Worm (Caenorhabditis elegans): ENCODE results near the gene lgc-47.

The lgc-47 gene

DNA sequence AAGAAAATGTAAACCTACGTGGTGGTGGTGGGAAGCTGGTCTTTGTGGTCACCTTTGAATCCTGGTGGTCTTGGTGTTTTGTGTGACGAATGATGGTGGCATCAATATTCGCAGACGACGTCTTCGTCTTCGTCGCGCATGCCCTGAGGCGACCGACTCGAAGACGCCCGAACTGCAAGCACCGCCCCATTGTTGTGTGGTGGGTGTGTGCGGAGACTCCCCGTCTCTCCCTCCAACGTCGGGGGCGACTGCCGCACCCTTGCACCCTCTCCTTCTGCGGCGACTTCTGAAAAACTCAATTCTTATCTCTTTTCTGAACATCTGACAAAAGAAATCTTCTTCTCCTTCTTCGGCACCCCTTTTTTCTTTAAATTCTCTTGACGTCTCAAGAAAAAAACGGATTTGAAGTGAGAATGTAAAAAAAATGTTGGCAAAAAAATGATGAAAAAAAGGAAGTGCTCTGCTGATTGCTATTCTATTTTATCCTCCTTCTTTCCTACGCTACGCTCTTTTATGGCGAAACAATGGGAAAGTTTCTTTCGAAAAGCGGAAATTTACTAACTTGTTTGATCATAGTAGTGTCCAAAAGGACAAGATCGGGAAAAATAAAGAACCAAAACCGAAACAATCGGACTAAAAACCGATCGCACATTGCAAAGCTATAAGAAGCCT lies at the start of gene lgc-47:
TSS of gene lgc-47 (minus strand) at position 286 of the 672 bp plus-strand sequence.
- no peak for TF ChIP-seq unc-62 (GFP tag; optimal IDR thresholded peaks at IDR 0.05)

DNA sequence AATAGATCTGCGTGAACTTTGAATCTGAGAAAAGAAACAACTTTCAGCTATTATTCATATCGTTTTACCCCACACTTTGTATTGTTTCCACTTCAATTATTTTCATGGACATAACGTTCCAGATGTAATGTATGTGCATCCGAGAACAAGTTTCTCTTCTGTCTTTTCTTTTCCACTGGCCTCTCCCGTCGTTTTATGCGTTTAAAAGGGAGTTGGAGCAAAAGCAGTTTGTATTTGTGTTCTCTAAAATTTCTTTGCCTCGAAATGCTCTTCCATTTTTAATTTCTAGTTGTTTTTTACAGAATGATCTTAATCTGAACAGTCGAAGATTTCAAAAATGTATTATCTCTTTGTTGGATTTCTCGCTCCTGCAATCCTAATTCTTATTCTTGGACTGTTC lies 49.2 kb upstream of the lgc-47 start, which contains the start of gene R07B1.11:
TSS of gene R07B1.11 (plus strand) at position 301 of the 400 bp plus-strand sequence.
- TF ChIP-seq unc-62 (GFP tag; optimal IDR thresholded peaks at IDR 0.05) = no peak

- no peak for TF ChIP-seq unc-62 (GFP tag; optimal IDR thresholded peaks at IDR 0.05)
Measured at ce11 chrX:9851745-9852330, 44.4 kb upstream of the lgc-47 start, which contains the start of gene lec-7. TSS of gene lec-7 (plus strand) at chrX:9852041.

ce11 chrX:9850258-9850657 lies 42.8 kb upstream of the lgc-47 start, which contains the start of gene lec-8:
TSS of gene lec-8 (plus strand) at chrX:9850571.
- no peak for TF ChIP-seq unc-62 (GFP tag; optimal IDR thresholded peaks at IDR 0.05)

DNA sequence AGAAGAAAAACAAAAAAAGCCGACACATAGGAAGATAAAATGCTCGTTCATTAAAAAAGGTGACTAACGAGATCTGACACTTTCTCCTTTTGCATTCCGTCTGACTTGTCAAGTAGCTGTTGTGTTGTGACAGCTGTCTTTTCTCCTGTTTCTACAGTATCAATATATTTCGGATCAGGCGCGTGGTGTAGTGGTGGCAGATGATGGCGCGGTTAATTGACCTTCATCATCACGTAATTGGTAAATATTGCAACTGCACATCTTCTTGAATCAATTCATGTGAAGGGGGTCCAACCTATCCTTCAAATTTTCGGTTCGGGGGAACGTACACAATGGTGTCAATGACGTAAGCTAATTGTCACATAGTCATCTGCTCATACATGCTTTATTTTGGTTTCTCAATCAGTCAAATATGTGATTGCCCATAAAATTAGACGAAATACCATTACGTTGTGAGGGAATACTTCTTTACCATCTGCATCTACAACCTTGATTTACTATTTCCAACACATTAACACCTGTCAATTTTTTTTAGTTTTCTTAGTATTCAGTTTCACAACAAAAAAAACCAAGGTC lies 40.8 kb upstream of the lgc-47 start:
- TF ChIP-seq unc-62 (GFP tag; optimal IDR thresholded peaks at IDR 0.05) = no peak

ce11 chrX:9846975-9847374 lies 39.5 kb upstream of the lgc-47 start, which contains the start of gene vab-15:
TSS of gene vab-15 (plus strand) at chrX:9847275.
- no peak for TF ChIP-seq unc-62 (GFP tag; optimal IDR thresholded peaks at IDR 0.05)

- TF ChIP-seq unc-62 (GFP tag; optimal IDR thresholded peaks at IDR 0.05) = no peak
Measured at ce11 chrX:9845916-9846315, 38.5 kb upstream of the lgc-47 start.

ce11 chrX:9843568-9843967 lies 36.1 kb upstream of the lgc-47 start:
- no peak for TF ChIP-seq unc-62 (GFP tag; optimal IDR thresholded peaks at IDR 0.05)

DNA sequence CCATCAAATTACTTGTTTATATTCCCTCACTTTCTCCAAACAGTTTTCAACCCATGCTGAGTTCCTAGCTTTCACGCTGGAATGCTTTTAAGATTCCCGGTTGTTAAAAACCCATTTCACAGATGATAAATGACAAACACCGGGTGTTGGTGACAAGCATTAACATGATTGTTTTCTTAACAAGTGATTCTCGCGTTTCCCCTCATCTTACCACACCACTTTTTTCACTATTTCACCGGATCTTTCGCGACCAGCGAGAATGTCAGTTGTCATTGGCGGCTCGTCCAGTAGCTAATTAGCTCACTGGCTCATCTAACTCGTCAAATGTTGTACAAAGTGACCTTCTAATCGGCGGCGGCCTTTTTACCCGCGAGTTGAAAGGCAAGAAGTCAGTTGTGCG lies 34.6 kb upstream of the lgc-47 start:
- no peak for TF ChIP-seq unc-62 (GFP tag; optimal IDR thresholded peaks at IDR 0.05)

ce11 chrX:9840864-9841263 lies 33.4 kb upstream of the lgc-47 start:
- TF ChIP-seq unc-62 (GFP tag; optimal IDR thresholded peaks at IDR 0.05) = no peak

DNA sequence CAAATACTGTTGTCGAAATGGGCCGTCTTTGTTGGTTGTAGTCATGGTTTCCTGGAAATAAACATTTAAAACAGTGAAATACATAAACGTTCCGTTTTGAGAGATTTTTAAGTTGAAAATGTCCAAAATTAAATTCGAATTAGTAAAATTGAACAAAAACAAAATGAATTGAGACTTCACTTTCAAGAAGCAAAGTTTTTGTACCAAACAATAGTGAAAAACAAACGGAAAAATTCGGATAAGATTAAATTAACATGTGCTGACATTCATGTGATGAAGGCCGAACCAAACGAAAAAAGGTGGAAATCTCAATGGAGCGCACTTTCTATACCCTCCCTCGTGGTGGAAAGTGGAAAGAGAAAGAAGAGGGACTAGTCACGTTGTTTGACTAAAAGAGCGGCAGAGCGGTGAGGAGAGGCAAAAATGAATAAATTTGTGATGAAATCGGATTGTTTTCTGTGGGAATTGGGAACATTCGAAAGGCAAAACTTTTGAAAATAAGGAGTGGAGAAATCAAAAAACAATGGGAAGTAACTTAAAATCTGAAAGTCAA lies 30.6 kb upstream of the lgc-47 start, which contains the start of gene ipla-2:
TSS of gene ipla-2 (minus strand) at position 51 of the 553 bp plus-strand sequence.
- TF ChIP-seq unc-62 (GFP tag; optimal IDR thresholded peaks at IDR 0.05) = no peak

ce11 chrX:9832370-9832769 lies 24.9 kb upstream of the lgc-47 start:
- no peak for TF ChIP-seq unc-62 (GFP tag; optimal IDR thresholded peaks at IDR 0.05)

- TF ChIP-seq unc-62 (GFP tag; optimal IDR thresholded peaks at IDR 0.05) = no peak
Measured at ce11 chrX:9831215-9831614, 23.8 kb upstream of the lgc-47 start, which contains the start of gene rrc-1. TSS of gene rrc-1 (minus strand) at chrX:9831288.

- TF ChIP-seq unc-62 (GFP tag; optimal IDR thresholded peaks at IDR 0.05) = no peak
Measured at ce11 chrX:9822606-9823264, 15.3 kb upstream of the lgc-47 start.

DNA sequence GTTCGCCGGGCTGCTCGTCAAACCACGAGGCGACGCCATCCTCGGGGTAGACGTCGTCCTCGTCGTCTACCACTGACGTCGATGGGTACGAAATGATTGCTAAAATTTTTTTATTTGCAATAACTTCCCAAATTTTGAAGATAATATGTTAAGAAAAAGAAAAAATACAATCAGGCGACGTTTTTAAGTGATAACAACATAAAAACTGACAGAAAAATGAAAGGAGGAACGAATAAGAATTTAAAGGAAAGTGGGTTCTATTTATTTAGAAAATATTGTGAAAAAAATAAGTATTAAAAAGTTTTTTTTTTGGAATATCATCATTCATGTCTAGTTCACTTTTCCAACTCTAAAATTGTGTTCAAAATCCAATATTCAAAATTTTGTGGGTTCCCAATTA lies 14.7 kb upstream of the lgc-47 start, which contains the start of gene dpy-22:
TSS of gene dpy-22 (minus strand) at position 101 of the 400 bp plus-strand sequence.
- TF ChIP-seq unc-62 (GFP tag; optimal IDR thresholded peaks at IDR 0.05) = no peak

Data from whole organism, dauer.